Fruit fly (Drosophila melanogaster): ENCODE data around the gene Rb97D.

Gene Rb97D

DNA sequence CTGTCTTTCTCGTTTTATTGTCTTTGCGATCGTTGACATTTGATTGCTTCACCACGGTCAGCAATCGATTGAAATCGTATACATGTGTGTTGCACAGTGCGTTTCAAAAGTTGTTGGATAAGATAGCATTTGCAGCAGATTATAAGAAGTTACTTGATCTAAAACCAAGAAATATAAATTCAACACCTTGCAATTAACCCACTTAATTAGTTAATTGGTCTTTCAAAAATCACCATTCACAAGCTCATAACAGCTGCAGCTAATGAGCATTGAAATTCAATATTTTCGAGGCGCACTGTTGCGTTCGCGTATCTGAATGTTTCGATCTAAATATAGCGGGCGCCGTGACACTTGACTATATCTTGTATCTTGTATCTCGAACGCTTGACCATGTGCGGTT lies 17.2 kb upstream of the Rb97D start (continued):
- TF ChIP-seq lola (GFP tag; optimal IDR thresholded peaks at IDR 0.05) (peak in 1 of 3 experiments; percentile 31), MESR4 (GFP tag; optimal IDR thresholded peaks at IDR 0.05) (no peak), yki (optimal IDR thresholded peaks at IDR 0.05) (no peak), CG8290 (GFP tag; optimal IDR thresholded peaks at IDR 0.05) (no peak), CG8290 (tag; optimal IDR thresholded peaks at IDR 0.05) (peak in 1 of 2 experiments; percentile 41), CG18262 (tag; optimal IDR thresholded peaks at IDR 0.05) (peak; percentile 36), CG17361 (GFP tag; IDR thresholded peaks at IDR 0.05) (0 out of 3 replicates have a peak, but pooled peaks have one; percentile 23), cwo (GFP tag; optimal IDR thresholded peaks at IDR 0.05) (no peak), Atf6 (GFP tag; IDR thresholded peaks at IDR 0.05) (no peak), CG15269 (tag; optimal IDR thresholded peaks at IDR 0.05) (peak; percentile 66), CG1647 (GFP tag; optimal IDR thresholded peaks at IDR 0.05) (no peak), PHDP (tag; optimal IDR thresholded peaks at IDR 0.05) (peak; percentile 39), CG34422 (GFP tag; IDR thresholded peaks at IDR 0.05) (no peak), CG17829 (tag; optimal IDR thresholded peaks at IDR 0.05) (no peak), CG13624 (GFP tag; optimal IDR thresholded peaks at IDR 0.05) (no peak), nom (GFP tag; optimal IDR thresholded peaks at IDR 0.05) (no peak), CG34376 (GFP tag; optimal IDR thresholded peaks at IDR 0.05) (no peak), CG10366 (GFP tag; IDR thresholded peaks at IDR 0.05) (peak; percentile 27; the same call in 1 of the 2 replicates), unpg (GFP tag; optimal IDR thresholded peaks at IDR 0.05) (peak; percentile 50), Side (GFP tag; optimal IDR thresholded peaks at IDR 0.05) (no peak), Atf3 (GFP tag; optimal IDR thresholded peaks at IDR 0.05) (no peak), caup (GFP tag; optimal IDR thresholded peaks at IDR 0.05; ENCODE audit: severe bottlenecking) (no peak), H15 (GFP tag; IDR thresholded peaks at IDR 0.05) (0 out of 3 replicates have a peak, but pooled peaks have one; percentile 9), chn (GFP tag; optimal IDR thresholded peaks at IDR 0.05) (peak; percentile 14), CG6813 (GFP tag; optimal IDR thresholded peaks at IDR 0.05) (no peak), insv (GFP tag; optimal IDR thresholded peaks at IDR 0.05) (no peak), p53 (GFP tag; optimal IDR thresholded peaks at IDR 0.05) (no peak), schlank (tag; optimal IDR thresholded peaks at IDR 0.05) (no peak), psq (GFP tag; optimal IDR thresholded peaks at IDR 0.05) (no peak), jigr1 (GFP tag; IDR thresholded peaks at IDR 0.05) (no peak), CG10565 (GFP tag; optimal IDR thresholded peaks at IDR 0.05) (no peak), CG10274 (GFP tag; optimal IDR thresholded peaks at IDR 0.05) (peak; percentile 1), Rx (GFP tag; IDR thresholded peaks at IDR 0.05) (peak; percentile 14; the same call in 1 of the 2 replicates), CG1233 (GFP tag; optimal IDR thresholded peaks at IDR 0.05) (no peak), CG16815 (GFP tag; optimal IDR thresholded peaks at IDR 0.05) (no peak), CG9727 (GFP tag; optimal IDR thresholded peaks at IDR 0.05) (no peak), CG12769 (tag; optimal IDR thresholded peaks at IDR 0.05) (peak; percentile 9), ci (GFP tag; IDR thresholded peaks at IDR 0.05) (peak; percentile 19; the same call in 1 of the 3 replicates), Vsx1 (GFP tag; optimal IDR thresholded peaks at IDR 0.05) (peak; percentile 49), dpn (GFP tag; optimal IDR thresholded peaks at IDR 0.05) (peak in 1 of 2 experiments; percentile 51), MTF-1 (GFP tag; optimal IDR thresholded peaks at IDR 0.05; ENCODE audit: borderline replicate concordance) (no peak), E2f2 (GFP tag; IDR thresholded peaks at IDR 0.05) (no peak), CG14965 (GFP tag; optimal IDR thresholded peaks at IDR 0.05; ENCODE audit: borderline replicate concordance) (no peak), CG9437 (GFP tag; optimal IDR thresholded peaks at IDR 0.05) (peak; percentile 12), Lpt (GFP tag; optimal IDR thresholded peaks at IDR 0.05) (no peak), Hand (GFP tag; optimal IDR thresholded peaks at IDR 0.05) (no peak), croc (GFP tag; conservative IDR thresholded peaks at IDR 0.05) (no peak), Drgx (GFP tag; IDR thresholded peaks at IDR 0.05) (0 out of 2 replicates have a peak, but pooled peaks have one; percentile 42), zf30C (GFP tag; optimal IDR thresholded peaks at IDR 0.05) (no peak), CG8478 (optimal IDR thresholded peaks at IDR 0.05) (no peak), CG6654 (GFP tag; optimal IDR thresholded peaks at IDR 0.05) (no peak)
